Comparison of ENCODE assay signal across 5 fruit fly cellular contexts in genomic region chr2L:5000287-5000871, dm6.
TF ChIP-seq lines count a peak whose summit lies in the region.

No protein-coding gene starts in this region.

TF ChIP-seq in whole organism, adult, 20 proteins besides CTCF, POLR2A, EP300 and RAD21 (continued from another document):
- TF ChIP-seq Crg-1 (GFP tag; optimal IDR thresholded peaks at IDR 0.05; lab: Kevin White, UChicago) = no peak
- TF ChIP-seq CG7045 (GFP tag; optimal IDR thresholded peaks at IDR 0.05; lab: Kevin White, UChicago) = peak; percentile 72

TF ChIP-seq in whole organism, embryonic, 481 proteins besides CTCF, POLR2A, EP300 and RAD21 (continued from another document and continues in another):
- no peak for TF ChIP-seq usp (GFP tag; optimal IDR thresholded peaks at IDR 0.05; lab: Kevin White, UChicago)
- TF ChIP-seq lab (GFP tag; optimal IDR thresholded peaks at IDR 0.05; lab: Kevin White, UChicago) = peak; percentile 85
- peak; percentile 81 for TF ChIP-seq Nf-YC (tag; optimal IDR thresholded peaks at IDR 0.05; lab: Kevin White, UChicago)
- peak; percentile 92 for TF ChIP-seq zen (tag; optimal IDR thresholded peaks at IDR 0.05; lab: Kevin White, UChicago)
- peak; percentile 56; the same call in 2 of the 3 replicates for TF ChIP-seq Optix (GFP tag; IDR thresholded peaks at IDR 0.05; lab: Robert Waterston, UW)
- peak; percentile 44 for TF ChIP-seq CG8944 (GFP tag; optimal IDR thresholded peaks at IDR 0.05; lab: Kevin White, UChicago)
- 0 out of 2 replicates have a peak, but pooled peaks have one; percentile 25 for TF ChIP-seq CG6272 (GFP tag; IDR thresholded peaks at IDR 0.05; lab: Robert Waterston, UW)
- peak; percentile 75 for TF ChIP-seq CG34376 (GFP tag; optimal IDR thresholded peaks at IDR 0.05; lab: Kevin White, UChicago)
- TF ChIP-seq Trl (optimal IDR thresholded peaks at IDR 0.05; lab: Kevin White, UChicago) = no peak
- TF ChIP-seq Trl (GFP tag; optimal IDR thresholded peaks at IDR 0.05; lab: Kevin White, UChicago) = peak; percentile 26
- peak; percentile 79 for TF ChIP-seq trem (tag; optimal IDR thresholded peaks at IDR 0.05; lab: Kevin White, UChicago)
- TF ChIP-seq CrebB (tag; optimal IDR thresholded peaks at IDR 0.05; lab: Kevin White, UChicago) = peak; percentile 56
- no peak for TF ChIP-seq hth (optimal IDR thresholded peaks at IDR 0.05; lab: Kevin White, UChicago)
- no peak for TF ChIP-seq Doc3 (GFP tag; IDR thresholded peaks at IDR 0.05; lab: Robert Waterston, UW; ENCODE audit: partially characterized antibody)
- peak; percentile 54 for TF ChIP-seq CG12942 (GFP tag; optimal IDR thresholded peaks at IDR 0.05; lab: Kevin White, UChicago)
- TF ChIP-seq gsb-n (tag; optimal IDR thresholded peaks at IDR 0.05; lab: Kevin White, UChicago) = peak; percentile 73
- peak; percentile 72; the same call in 1 of the 2 replicates for TF ChIP-seq ranshi (GFP tag; IDR thresholded peaks at IDR 0.05; lab: Robert Waterston, UW)
- peak; percentile 54 for TF ChIP-seq CG6654 (GFP tag; optimal IDR thresholded peaks at IDR 0.05; lab: Kevin White, UChicago)
- peak; percentile 33 for TF ChIP-seq exex (tag; optimal IDR thresholded peaks at IDR 0.05; lab: Kevin White, UChicago)
- TF ChIP-seq yki (optimal IDR thresholded peaks at IDR 0.05; lab: Kevin White, UChicago) = peak; percentile 68
- peak; percentile 86 for TF ChIP-seq dysf (GFP tag; IDR thresholded peaks at IDR 0.05; lab: Robert Waterston, UW)
- peak; percentile 86 for TF ChIP-seq nmo (GFP tag; optimal IDR thresholded peaks at IDR 0.05; lab: Kevin White, UChicago)
- peak; percentile 74 to 85 for TF ChIP-seq chif (GFP tag; optimal IDR thresholded peaks at IDR 0.05; lab: Kevin White, UChicago)
- peak; percentile 69 for TF ChIP-seq corto (GFP tag; optimal IDR thresholded peaks at IDR 0.05; lab: Kevin White, UChicago)
- TF ChIP-seq ap (GFP tag; IDR thresholded peaks at IDR 0.05; lab: Robert Waterston, UW) = peak; percentile 26; the same call in 1 of the 2 replicates
- TF ChIP-seq oc (tag; optimal IDR thresholded peaks at IDR 0.05; lab: Kevin White, UChicago) = peak; percentile 42
- 0 out of 2 replicates have a peak, but pooled peaks have one; percentile 20 for TF ChIP-seq CG11085 (GFP tag; IDR thresholded peaks at IDR 0.05; lab: Robert Waterston, UW)
- TF ChIP-seq crol (GFP tag; IDR thresholded peaks at IDR 0.05; lab: Robert Waterston, UW) = no peak
- no peak for TF ChIP-seq bigmax (GFP tag; optimal IDR thresholded peaks at IDR 0.05; lab: Kevin White, UChicago)
- peak; percentile 75 to 83 for TF ChIP-seq bsh (GFP tag; optimal IDR thresholded peaks at IDR 0.05; lab: Kevin White, UChicago)
- TF ChIP-seq HmgZ (tag; optimal IDR thresholded peaks at IDR 0.05; lab: Kevin White, UChicago) = peak; percentile 80

TF ChIP-seq in whole organism, prepupa, 60 proteins besides CTCF, POLR2A, EP300 and RAD21 (continued from another document and continues in another):
- TF ChIP-seq CG16779 (tag; optimal IDR thresholded peaks at IDR 0.05; lab: Kevin White, UChicago) = peak; percentile 67
- TF ChIP-seq cyc (GFP tag; optimal IDR thresholded peaks at IDR 0.05; lab: Kevin White, UChicago) = peak; percentile 75
- peak; percentile 83 for TF ChIP-seq dsx (GFP tag; optimal IDR thresholded peaks at IDR 0.05; lab: Kevin White, UChicago; ENCODE audit: poor library complexity, severe bottlenecking)
- TF ChIP-seq CG6854 (GFP tag; optimal IDR thresholded peaks at IDR 0.05; lab: Kevin White, UChicago) = peak; percentile 79
- peak; percentile 2 for TF ChIP-seq dac (GFP tag; optimal IDR thresholded peaks at IDR 0.05; lab: Kevin White, UChicago)
- peak; percentile 60 for TF ChIP-seq fd85E (GFP tag; optimal IDR thresholded peaks at IDR 0.05; lab: Kevin White, UChicago)
- TF ChIP-seq CG6808 (GFP tag; optimal IDR thresholded peaks at IDR 0.05; lab: Kevin White, UChicago) = peak; percentile 91
- TF ChIP-seq CG10669 (GFP tag; optimal IDR thresholded peaks at IDR 0.05; lab: Kevin White, UChicago) = peak; percentile 83
- peak; percentile 87 for TF ChIP-seq CG31627 (GFP tag; optimal IDR thresholded peaks at IDR 0.05; lab: Kevin White, UChicago)
- peak; percentile 89 to 95 for TF ChIP-seq ss (GFP tag; optimal IDR thresholded peaks at IDR 0.05; lab: Kevin White, UChicago)
- TF ChIP-seq CG3919 (GFP tag; optimal IDR thresholded peaks at IDR 0.05; lab: Kevin White, UChicago) = peak; percentile 84
- TF ChIP-seq acj6 (GFP tag; optimal IDR thresholded peaks at IDR 0.05; lab: Kevin White, UChicago) = peak; percentile 84
- peak; percentile 57 for TF ChIP-seq Blimp-1 (GFP tag; optimal IDR thresholded peaks at IDR 0.05; lab: Kevin White, UChicago)
- peak; percentile 96 for TF ChIP-seq Eip78C (GFP tag; lab: Kevin White, UChicago)
- peak; percentile 72 for TF ChIP-seq CG11762 (GFP tag; optimal IDR thresholded peaks at IDR 0.05; lab: Kevin White, UChicago; ENCODE audit: insufficient read depth)
- TF ChIP-seq CG8319 (GFP tag; optimal IDR thresholded peaks at IDR 0.05; lab: Kevin White, UChicago) = peak; percentile 53
- TF ChIP-seq Hr38 (GFP tag; optimal IDR thresholded peaks at IDR 0.05; lab: Kevin White, UChicago) = no peak
- peak; percentile 73 for TF ChIP-seq achi (GFP tag; optimal IDR thresholded peaks at IDR 0.05; lab: Kevin White, UChicago)
- peak; percentile 70 for TF ChIP-seq CG32006 (GFP tag; optimal IDR thresholded peaks at IDR 0.05; lab: Kevin White, UChicago)
- TF ChIP-seq CG4318 (GFP tag; optimal IDR thresholded peaks at IDR 0.05; lab: Kevin White, UChicago) = peak; percentile 45
- TF ChIP-seq topi (GFP tag; optimal IDR thresholded peaks at IDR 0.05; lab: Kevin White, UChicago) = peak; percentile 88
- TF ChIP-seq spab (GFP tag; optimal IDR thresholded peaks at IDR 0.05; lab: Kevin White, UChicago) = peak; percentile 84
- peak; percentile 62 for TF ChIP-seq CG6276 (GFP tag; optimal IDR thresholded peaks at IDR 0.05; lab: Kevin White, UChicago)
- peak; percentile 46 for TF ChIP-seq Lpt (GFP tag; optimal IDR thresholded peaks at IDR 0.05; lab: Kevin White, UChicago)
- peak; percentile 87 for TF ChIP-seq Ets96B (tag; optimal IDR thresholded peaks at IDR 0.05; lab: Kevin White, UChicago)
- peak; percentile 80 for TF ChIP-seq Ets21C (GFP tag; optimal IDR thresholded peaks at IDR 0.05; lab: Kevin White, UChicago)
- peak; percentile 77 for TF ChIP-seq CG9139 (GFP tag; optimal IDR thresholded peaks at IDR 0.05; lab: Kevin White, UChicago)
- TF ChIP-seq Sox14 (GFP tag; optimal IDR thresholded peaks at IDR 0.05; lab: Kevin White, UChicago) = peak; percentile 85
- peak; percentile 88 for TF ChIP-seq fd59A (GFP tag; optimal IDR thresholded peaks at IDR 0.05; lab: Kevin White, UChicago)
- TF ChIP-seq Sox15 (GFP tag; optimal IDR thresholded peaks at IDR 0.05; lab: Kevin White, UChicago) = peak; percentile 64
- TF ChIP-seq CG3032 (tag; optimal IDR thresholded peaks at IDR 0.05; lab: Kevin White, UChicago) = peak; percentile 88
- peak; percentile 79 for TF ChIP-seq Hr39 (GFP tag; optimal IDR thresholded peaks at IDR 0.05; lab: Kevin White, UChicago)
- TF ChIP-seq CG6792 (GFP tag; optimal IDR thresholded peaks at IDR 0.05; lab: Kevin White, UChicago) = peak; percentile 87

TF ChIP-seq in whole organism, pupa, 21 proteins besides CTCF, POLR2A, EP300 and RAD21 (continued from another document):
- TF ChIP-seq CG4496 (GFP tag; IDR thresholded peaks at IDR 0.05; lab: Robert Waterston, UW) = peak; percentile 63

TF ChIP-seq in whole organism, wandering third instar larva, 38 proteins besides CTCF, POLR2A, EP300 and RAD21 (continued from another document):
- TF ChIP-seq jim (GFP tag; optimal IDR thresholded peaks at IDR 0.05; lab: Kevin White, UChicago) = no peak
- TF ChIP-seq Mio (GFP tag; optimal IDR thresholded peaks at IDR 0.05; lab: Kevin White, UChicago) = peak; percentile 6
- TF ChIP-seq usp (GFP tag; optimal IDR thresholded peaks at IDR 0.05; lab: Kevin White, UChicago) = no peak
- peak; percentile 85 for TF ChIP-seq rgr (GFP tag; optimal IDR thresholded peaks at IDR 0.05; lab: Kevin White, UChicago)
- peak; percentile 89 for TF ChIP-seq HLH106 (tag; optimal IDR thresholded peaks at IDR 0.05; lab: Kevin White, UChicago)
- no peak for TF ChIP-seq Dfd (GFP tag; optimal IDR thresholded peaks at IDR 0.05; lab: Kevin White, UChicago)
- peak; percentile 21 for TF ChIP-seq Dif (GFP tag; optimal IDR thresholded peaks at IDR 0.05; lab: Kevin White, UChicago; ENCODE audit: partially characterized antibody)
- peak; percentile 71 for TF ChIP-seq brk (GFP tag; optimal IDR thresholded peaks at IDR 0.05; lab: Kevin White, UChicago)
- TF ChIP-seq lola (GFP tag; optimal IDR thresholded peaks at IDR 0.05; lab: Kevin White, UChicago) = no peak
- no peak for TF ChIP-seq Hr78 (GFP tag; optimal IDR thresholded peaks at IDR 0.05; lab: Kevin White, UChicago)
- peak; percentile 64 for TF ChIP-seq sv (GFP tag; optimal IDR thresholded peaks at IDR 0.05; lab: Kevin White, UChicago)
- peak; percentile 96 for TF ChIP-seq Sp1 (GFP tag; optimal IDR thresholded peaks at IDR 0.05; lab: Kevin White, UChicago)
- peak; percentile 84 for TF ChIP-seq tai (GFP tag; optimal IDR thresholded peaks at IDR 0.05; lab: Kevin White, UChicago)
- TF ChIP-seq pan (optimal IDR thresholded peaks at IDR 0.05; lab: Kevin White, UChicago) = no peak
- TF ChIP-seq dmrt93B (GFP tag; optimal IDR thresholded peaks at IDR 0.05; lab: Kevin White, UChicago) = peak; percentile 73
- peak; percentile 93 for TF ChIP-seq br (GFP tag; optimal IDR thresholded peaks at IDR 0.05; lab: Kevin White, UChicago)
- TF ChIP-seq Myc (optimal IDR thresholded peaks at IDR 0.05; lab: Kevin White, UChicago) = no peak
